Fruit fly (Drosophila melanogaster) whole organism, embryonic: ENCODE results near the gene 14-3-3epsilon.

ENCODE experiments used
- BEAF-32 ChIP-seq: fragments of 200-800 bp; sonication (Bioruptor generic); optimal IDR thresholded peaks from 3 replicates; lab custom pipeline; 2017; ENCODE audit warnings: missing biosample characterization, missing genetic modification characterization, mild to moderate bottlenecking, moderate library complexity, missing genetic modification reagents
- CG11247 ChIP-seq: fragments of 200-800 bp; sonication (Bioruptor generic); IDR thresholded peaks from 2 replicates; pipeline ENCODE4 v1.3.6; 2022; ENCODE audit warnings: missing biosample characterization, missing genetic modification characterization
- CG11695 ChIP-seq: fragments of 200-800 bp; sonication (Bioruptor generic); IDR thresholded peaks from 3 replicates; pipeline ENCODE4 v1.3.6; 2022; ENCODE audit warnings: missing biosample characterization, missing genetic modification characterization
- CG12104 ChIP-seq: fragments of 200-800 bp; sonication (Bioruptor generic); optimal IDR thresholded peaks from 3 replicates; lab custom pipeline; 2016; ENCODE audit warnings: missing biosample characterization, missing genetic modification characterization
- CG12236 ChIP-seq: fragments of 200-800 bp; sonication (Bioruptor generic); optimal IDR thresholded peaks from 2 replicates; lab custom pipeline; 2016; ENCODE audit warnings: missing biosample characterization, missing genetic modification characterization
- CG13424 ChIP-seq: fragments of 200-800 bp; sonication (Bioruptor generic); optimal IDR thresholded peaks from 2 replicates; lab custom pipeline; 2019; ENCODE audit warnings: missing biosample characterization, mild to moderate bottlenecking, missing genetic modification characterization, moderate library complexity
- CG13624 ChIP-seq: fragments of 200-800 bp; sonication (Bioruptor generic); optimal IDR thresholded peaks from 2 replicates; lab custom pipeline; 2016; ENCODE audit warnings: missing biosample characterization, missing genetic modification characterization
- CG14710 ChIP-seq: fragments of 200-800 bp; sonication (Bioruptor generic); optimal IDR thresholded peaks from 3 replicates; lab custom pipeline; 2019; ENCODE audit warnings: missing biosample characterization, mild to moderate bottlenecking, missing genetic modification characterization, moderate library complexity
- CG15696 ChIP-seq: fragments of 200-800 bp; sonication (Bioruptor generic); optimal IDR thresholded peaks from 2 replicates; lab custom pipeline; 2019; ENCODE audit warnings: missing biosample characterization, mild to moderate bottlenecking, missing genetic modification characterization, moderate library complexity
- CG1832 ChIP-seq: fragments of 200-800 bp; sonication (Bioruptor generic); optimal IDR thresholded peaks from 2 replicates; lab custom pipeline; 2017; ENCODE audit warnings: missing biosample characterization, mild to moderate bottlenecking, missing genetic modification characterization, inconsistent platforms
- CG2712 ChIP-seq: fragments of 200-800 bp; optimal IDR thresholded peaks from 3 replicates; lab custom pipeline; 2019; ENCODE audit warnings: missing biosample characterization, mild to moderate bottlenecking, missing genetic modification characterization, moderate library complexity
- CG30403 ChIP-seq: fragments of 200-800 bp; sonication (Bioruptor generic); optimal IDR thresholded peaks from 3 replicates; lab custom pipeline; 2016; ENCODE audit warnings: missing biosample characterization, missing genetic modification characterization
- CG3163 ChIP-seq: fragments of 200-800 bp; sonication (Bioruptor generic); optimal IDR thresholded peaks from 3 replicates; lab custom pipeline; 2016; ENCODE audit warnings: missing biosample characterization, missing genetic modification characterization
- CG32772 ChIP-seq: fragments of 200-800 bp; sonication (Bioruptor generic); IDR thresholded peaks from 2 replicates; pipeline ENCODE4 v1.3.6; 2022; ENCODE audit warnings: missing biosample characterization, missing genetic modification characterization
- CG34376 ChIP-seq: fragments of 200-800 bp; sonication (Bioruptor generic); optimal IDR thresholded peaks from 2 replicates; lab custom pipeline; 2018; ENCODE audit warnings: missing biosample characterization, mild to moderate bottlenecking, missing genetic modification characterization
- CG43689 ChIP-seq: fragments of 200-800 bp; sonication (Bioruptor generic); IDR thresholded peaks from 2 replicates; pipeline ENCODE4 v1.3.6; 2022; ENCODE audit warnings: missing biosample characterization, missing genetic modification characterization
- CG4730 ChIP-seq: fragments of 200-800 bp; sonication (Bioruptor generic); IDR thresholded peaks from 2 replicates; pipeline ENCODE4 v1.3.6; 2022; ENCODE audit warnings: missing biosample characterization, missing genetic modification characterization
- CG6813 ChIP-seq: fragments of 200-800 bp; sonication (Bioruptor generic); optimal IDR thresholded peaks from 2 replicates; lab custom pipeline; 2017; ENCODE audit warnings: missing biosample characterization, missing genetic modification characterization, mild to moderate bottlenecking, moderate library complexity, missing genetic modification reagents
- CG7357 ChIP-seq: fragments of 200-800 bp; sonication (Bioruptor generic); IDR thresholded peaks from 3 replicates; pipeline ENCODE4 v1.3.6; 2022; ENCODE audit warnings: missing biosample characterization, missing genetic modification characterization
- CG8281 ChIP-seq: fragments of 200-800 bp; sonication (Bioruptor generic); optimal IDR thresholded peaks from 2 replicates; lab custom pipeline; 2018; ENCODE audit warnings: missing biosample characterization, mild to moderate bottlenecking, missing genetic modification characterization, moderate library complexity
- CG9727 ChIP-seq: fragments of 200-800 bp; sonication (Bioruptor generic); optimal IDR thresholded peaks from 3 replicates; lab custom pipeline; 2017; ENCODE audit warnings: missing biosample characterization, mild to moderate bottlenecking, missing genetic modification characterization
- CTCF ChIP-seq: fragments of 200-800 bp; sonication (Bioruptor generic); optimal IDR thresholded peaks from 2 replicates; lab custom pipeline; 2017; ENCODE audit warnings: missing biosample characterization, mild to moderate bottlenecking, missing genetic modification characterization, moderate library complexity
- Drgx ChIP-seq: fragments of 200-800 bp; sonication (Bioruptor generic); IDR thresholded peaks from 2 replicates; pipeline ENCODE4 v1.3.6; 2022; ENCODE audit warnings: missing biosample characterization, missing genetic modification characterization
- H15 ChIP-seq: fragments of 200-800 bp; sonication (Bioruptor generic); IDR thresholded peaks from 3 replicates; pipeline ENCODE4 v1.3.6; 2022; ENCODE audit warnings: missing biosample characterization, missing genetic modification characterization
- HmgD ChIP-seq: fragments of 200-800 bp; sonication (Bioruptor generic); optimal IDR thresholded peaks from 3 replicates; lab custom pipeline; 2016; ENCODE audit warnings: missing biosample characterization, missing genetic modification characterization
- MTF-1 ChIP-seq: fragments of 200-800 bp; sonication (Bioruptor generic); optimal IDR thresholded peaks from 2 replicates; lab custom pipeline; 2018; ENCODE audit warnings: missing biosample characterization, mild to moderate bottlenecking, missing genetic modification characterization, borderline replicate concordance
- Pdp1 ChIP-seq, 2 experiments: fragments of 200-800 bp; sonication (Bioruptor generic); optimal IDR thresholded peaks; 3 replicates each; lab custom pipeline; 2016; ENCODE audit warnings: missing biosample characterization in 2 of 2, missing genetic modification characterization in 2 of 2, mild to moderate bottlenecking in 1 of 2, moderate library complexity in 1 of 2
- Rx ChIP-seq: fragments of 200-800 bp; sonication (Bioruptor generic); IDR thresholded peaks from 2 replicates; pipeline ENCODE4 v1.3.6; 2022; ENCODE audit warnings: missing biosample characterization, missing genetic modification characterization
- Sry-δ ChIP-seq: fragments of 200-800 bp; sonication (Bioruptor generic); optimal IDR thresholded peaks from 2 replicates; lab custom pipeline; 2016; ENCODE audit warnings: missing biosample characterization, missing genetic modification characterization
- Trl ChIP-seq, 3 experiments: fragments of >200 bp in 2 of 3; fragments of 200-800 bp in 1 of 3; sonication (Bioruptor generic) in 1 of 3; optimal IDR thresholded peaks; 2 replicates in 1 of 3; 3 replicates in 2 of 3; lab custom pipeline; 2016 to 2017; ENCODE audit warnings: missing biosample characterization in 1 of 3, missing genetic modification characterization in 1 of 3
- Vsx1 ChIP-seq: fragments of 200-800 bp; sonication (Bioruptor generic); optimal IDR thresholded peaks from 2 replicates; lab custom pipeline; 2017; ENCODE audit warnings: missing biosample characterization, mild to moderate bottlenecking, missing genetic modification characterization, missing genetic modification reagents
- bcd ChIP-seq: fragments of 200-800 bp; sonication (Bioruptor generic); optimal IDR thresholded peaks from 2 replicates; lab custom pipeline; 2017; ENCODE audit warnings: missing biosample characterization, mild to moderate bottlenecking, missing genetic modification characterization
- da ChIP-seq: fragments of 200-800 bp; sonication (Bioruptor generic); optimal IDR thresholded peaks from 2 replicates; lab custom pipeline; 2016; ENCODE audit warnings: missing biosample characterization, missing genetic modification characterization
- gro ChIP-seq: fragments of 200-800 bp; sonication (Bioruptor generic); optimal IDR thresholded peaks from 2 replicates; lab custom pipeline; 2016; ENCODE audit warnings: missing biosample characterization, missing genetic modification characterization
- gsb-n ChIP-seq: fragments of 200-800 bp; sonication (Bioruptor generic); optimal IDR thresholded peaks from 3 replicates; lab custom pipeline; 2018; ENCODE audit warnings: missing biosample characterization, mild to moderate bottlenecking, missing genetic modification characterization
- ken ChIP-seq: fragments of 200-800 bp; sonication (Bioruptor generic); IDR thresholded peaks from 3 replicates; pipeline ENCODE4 v1.3.6; 2022; ENCODE audit warnings: missing biosample characterization, missing genetic modification characterization
- nau ChIP-seq: fragments of 200-800 bp; sonication (Bioruptor generic); optimal IDR thresholded peaks from 3 replicates; lab custom pipeline; 2017; ENCODE audit warnings: missing biosample characterization, mild to moderate bottlenecking, missing genetic modification characterization, missing genetic modification reagents
- nerfin-1 ChIP-seq: fragments of 200-800 bp; sonication (Bioruptor generic); optimal IDR thresholded peaks from 3 replicates; lab custom pipeline; 2019; ENCODE audit warnings: missing biosample characterization, mild to moderate bottlenecking, missing genetic modification characterization, moderate library complexity
- otp ChIP-seq: fragments of 200-800 bp; sonication (Bioruptor generic); IDR thresholded peaks from 3 replicates; pipeline ENCODE4, ENCODE4 v1.3.6; 2022; ENCODE audit warnings: missing biosample characterization, missing genetic modification characterization
- pros ChIP-seq: fragments of 200-800 bp; sonication (Bioruptor generic); optimal IDR thresholded peaks from 3 replicates; lab custom pipeline; 2019; ENCODE audit warnings: missing biosample characterization, mild to moderate bottlenecking, missing genetic modification characterization, moderate library complexity
- ranshi ChIP-seq: fragments of 200-800 bp; sonication (Bioruptor generic); IDR thresholded peaks from 2 replicates; pipeline ENCODE4 v1.3.6; 2022; ENCODE audit warnings: missing biosample characterization, missing genetic modification characterization
- ssp ChIP-seq: fragments of 200-800 bp; sonication (Bioruptor generic); IDR thresholded peaks from 2 replicates; pipeline ENCODE4 v1.3.6; 2022; ENCODE audit warnings: missing biosample characterization, missing genetic modification characterization
- zen2 ChIP-seq: fragments of 200-800 bp; sonication (Bioruptor generic); IDR thresholded peaks from 3 replicates; pipeline ENCODE4 v1.3.6; 2022; ENCODE audit warnings: missing biosample characterization, missing genetic modification characterization; ENCODE audit not compliant: partially characterized antibody
- zfh1 ChIP-seq: fragments of 200-800 bp; sonication (Bioruptor generic); IDR thresholded peaks from 3 replicates; pipeline ENCODE4 v1.3.6; 2022; ENCODE audit warnings: missing biosample characterization, missing genetic modification characterization

Gene 14-3-3epsilon

dm6 chr3R:18275113-18275782, 32.9 kb downstream of the 14-3-3epsilon start (continued):
- TF ChIP-seq nerfin-1 (no peak), CG30403 (GFP tag; lab: Kevin White, UChicago) (no peak), HmgD (no peak), zfh1 (GFP tag; lab: Robert Waterston, UW) (no peak), Trl (optimal IDR thresholded peaks at IDR 0.05; lab: Kevin White, UChicago) (peak; percentile 94 to 98), Trl (GFP tag; optimal IDR thresholded peaks at IDR 0.05; lab: Kevin White, UChicago) (no peak), Vsx1 (GFP tag; lab: Kevin White, UChicago) (no peak), CG8281 (no peak), gro (GFP tag; lab: Kevin White, UChicago) (no peak), zen2 (peak; percentile 48; the same call in 1 of the 3 replicates), CG1832 (GFP tag; lab: Kevin White, UChicago) (no peak), ken (GFP tag; lab: Robert Waterston, UW) (no peak), CG2712 (tag; lab: Kevin White, UChicago) (peak; percentile 3), CG34376 (GFP tag; lab: Kevin White, UChicago) (peak; percentile 10), Pdp1 (GFP tag; optimal IDR thresholded peaks at IDR 0.05; lab: Kevin White, UChicago) (no peak), CG6813 (GFP tag; lab: Kevin White, UChicago) (no peak), BEAF-32 (no peak), nau (GFP tag; lab: Kevin White, UChicago) (no peak), ranshi (no peak), CG11247 (GFP tag; lab: Robert Waterston, UW) (no peak), CG15696 (tag; lab: Kevin White, UChicago) (no peak), pros (GFP tag; lab: Kevin White, UChicago) (peak; percentile 76), CG12104 (GFP tag; lab: Kevin White, UChicago) (no peak), CG4730 (GFP tag; lab: Robert Waterston, UW) (no peak), CG12236 (no peak), CG11695 (no peak), da (no peak), CTCF (GFP tag; lab: Kevin White, UChicago) (no peak), CG43689 (GFP tag; lab: Robert Waterston, UW) (no peak), MTF-1 (GFP tag; lab: Kevin White, UChicago) (no peak), CG3163 (GFP tag; lab: Kevin White, UChicago) (peak; percentile 99), gsb-n (no peak), Drgx (peak; percentile 13; the same call in 1 of the 2 replicates), CG14710 (no peak), Rx (GFP tag; lab: Robert Waterston, UW) (no peak), H15 (GFP tag; lab: Robert Waterston, UW) (no peak), ssp (GFP tag; lab: Robert Waterston, UW) (no peak), otp (GFP tag; lab: Robert Waterston, UW) (no peak), CG7357 (GFP tag; lab: Robert Waterston, UW) (no peak), CG9727 (no peak), bcd (GFP tag; lab: Kevin White, UChicago) (no peak), CG13424 (tag; lab: Kevin White, UChicago) (no peak), CG13624 (GFP tag; lab: Kevin White, UChicago) (no peak), Sry-δ (GFP tag; lab: Kevin White, UChicago) (no peak), CG32772 (GFP tag; lab: Robert Waterston, UW) (no peak)
